Worm (Caenorhabditis elegans) whole organism, early embryonic: Measurements from ENCODE around the gene cyp-35B1.

Experiments
- aly-1 ChIP-seq: sonication (generic microtip); optimal IDR thresholded peaks from 2 replicates; lab custom pipeline; 2016; ENCODE audit warnings: missing genetic modification characterization, missing compliant biosample characterization
- ama-1 ChIP-seq: fragments of 150-350 bp; optimal IDR thresholded peaks from 2 replicates; lab custom pipeline; 2014
- ceh-36 ChIP-seq: sonication (generic microtip); optimal IDR thresholded peaks from 2 replicates; lab custom pipeline; 2016; ENCODE audit warnings: missing genetic modification characterization, inconsistent platforms, missing compliant biosample characterization

DNA sequence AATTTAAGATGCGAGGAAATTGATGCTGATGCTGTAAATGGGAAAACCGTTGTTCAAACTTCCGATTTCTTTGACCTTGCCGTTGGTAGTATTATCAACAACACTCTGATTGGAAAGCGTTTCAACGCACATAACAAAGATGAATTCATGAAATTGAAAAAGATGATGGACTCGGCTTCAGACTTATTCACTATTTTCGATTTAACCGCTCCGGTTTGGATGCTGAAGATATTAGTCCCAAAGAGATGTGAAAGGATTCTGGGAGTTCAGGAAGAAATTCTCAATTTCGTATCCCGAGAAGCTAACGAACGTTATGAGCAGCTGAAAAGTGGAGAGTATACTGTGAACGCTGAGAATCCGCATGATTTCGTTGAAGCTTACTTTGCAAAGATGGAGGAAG is 4.5 kb downstream of the cyp-35B1 start:
- TF ChIP-seq aly-1 (tag; lab: Kevin White, UChicago): no peak
- TF ChIP-seq ceh-36 (tag; lab: Kevin White, UChicago): no peak
- TF ChIP-seq ama-1 (lab: Kevin White, UChicago): no peak
